Worm (Caenorhabditis elegans) whole organism, dauer: Measurements from ENCODE around the gene cnp-2.

Source experiments
- unc-62 ChIP-seq: sonication (generic microtip); optimal IDR thresholded peaks from 2 replicates; lab custom pipeline; 2017; ENCODE audit warnings: missing biosample characterization, missing genetic modification reagents, missing genetic modification characterization

The cnp-2 gene

DNA sequence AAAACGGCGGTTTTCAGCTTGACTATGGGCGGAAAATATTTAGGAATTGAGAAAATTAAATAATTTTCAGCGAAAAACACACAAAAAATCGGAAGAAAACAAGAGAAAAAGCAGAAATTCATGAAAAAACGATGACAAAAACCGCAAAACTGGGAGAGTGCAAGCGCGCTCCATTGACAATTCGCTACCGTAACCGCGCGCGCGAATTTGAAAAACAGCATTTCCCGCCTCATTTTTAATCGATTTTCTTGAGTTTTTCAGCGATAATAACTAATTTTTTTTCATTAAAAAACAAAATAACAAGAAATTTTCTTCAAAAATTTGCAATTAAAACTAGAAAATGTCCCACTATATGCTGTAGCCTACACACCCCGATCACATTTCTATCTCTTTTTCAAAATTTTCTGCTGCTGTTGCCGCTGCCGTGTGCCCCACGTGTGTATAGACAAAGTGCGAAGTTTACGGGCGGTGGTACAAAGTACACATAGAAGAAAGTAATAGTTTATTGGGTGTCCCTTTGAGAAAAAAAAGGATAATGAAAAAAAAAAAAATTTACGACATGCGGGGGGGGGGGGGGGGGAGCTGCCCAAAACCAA lies 39.4 kb downstream of the cnp-2 start:
- TF ChIP-seq unc-62 (GFP tag; lab: Kevin White, UChicago): no peak

ce11 chrII:12805161-12805560 lies 44.6 kb downstream of the cnp-2 start, which contains the start of the genes Y46G5A.18 and Y46G5A.47:
Gene Y46G5A.18 (minus strand): TSS chrII:12805261.
Gene Y46G5A.47 (minus strand): TSS chrII:12805306.
- TF ChIP-seq unc-62 (GFP tag; lab: Kevin White, UChicago): no peak

DNA sequence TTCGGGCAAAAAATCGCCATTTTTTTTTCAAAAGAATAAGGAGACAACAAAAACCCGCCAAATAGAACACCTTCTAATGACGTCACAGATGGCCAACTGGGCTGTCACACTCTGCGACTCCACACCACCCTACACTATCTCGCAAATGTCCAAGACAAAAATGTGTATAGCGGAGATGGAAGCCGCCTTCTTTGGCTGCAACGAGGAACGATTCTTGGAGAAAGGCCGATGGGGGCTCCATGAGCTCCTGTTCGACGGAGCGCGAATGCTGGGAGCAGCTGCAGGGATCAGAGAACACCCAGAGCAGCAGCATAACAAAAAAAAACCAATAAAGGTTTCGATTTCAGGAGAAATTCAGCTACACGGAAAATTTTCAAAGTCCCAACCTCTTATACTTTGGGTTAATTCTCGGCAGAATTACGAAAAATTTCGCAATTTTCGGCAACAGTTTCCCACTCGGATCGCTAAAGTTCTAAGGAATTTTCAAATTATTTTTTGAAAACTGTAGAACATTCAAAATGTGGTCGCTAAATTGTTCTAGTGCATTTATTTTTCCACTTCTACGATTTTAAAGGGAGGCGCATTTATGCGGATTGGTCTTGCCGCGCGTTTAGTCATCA lies 45.3 kb downstream of the cnp-2 start:
- no peak for TF ChIP-seq unc-62 (GFP tag; lab: Kevin White, UChicago)

- no peak for TF ChIP-seq unc-62 (GFP tag; lab: Kevin White, UChicago)
These were observed 46.1 kb downstream of the cnp-2 start, which contains the start of gene spds-1 for ce11 chrII:12806602-12807182. Gene spds-1 (plus strand): TSS chrII:12806899.

ce11 chrII:12808746-12809145 lies 48.1 kb downstream of the cnp-2 start:
- TF ChIP-seq unc-62 (GFP tag; lab: Kevin White, UChicago): no peak

DNA sequence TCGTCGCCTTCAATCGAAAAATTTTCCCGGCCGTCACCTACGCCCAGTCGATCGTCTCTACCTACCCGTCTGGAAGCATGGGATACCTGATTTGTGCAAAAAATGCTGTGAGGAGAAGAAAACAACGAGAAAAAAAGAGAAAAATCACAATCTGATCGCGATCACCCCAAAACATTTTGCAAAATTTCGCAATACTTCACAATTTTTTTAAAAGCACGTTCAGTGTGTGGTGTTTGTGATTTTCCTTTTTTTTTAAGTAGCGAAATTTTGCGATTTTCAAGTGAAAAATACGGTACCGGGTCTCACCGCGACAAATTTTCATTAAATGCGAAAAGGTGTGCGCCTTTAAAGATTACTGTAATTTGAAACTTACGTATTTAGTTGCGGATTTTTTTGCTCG lies 49.1 kb downstream of the cnp-2 start:
- TF ChIP-seq unc-62 (GFP tag; lab: Kevin White, UChicago): no peak

DNA sequence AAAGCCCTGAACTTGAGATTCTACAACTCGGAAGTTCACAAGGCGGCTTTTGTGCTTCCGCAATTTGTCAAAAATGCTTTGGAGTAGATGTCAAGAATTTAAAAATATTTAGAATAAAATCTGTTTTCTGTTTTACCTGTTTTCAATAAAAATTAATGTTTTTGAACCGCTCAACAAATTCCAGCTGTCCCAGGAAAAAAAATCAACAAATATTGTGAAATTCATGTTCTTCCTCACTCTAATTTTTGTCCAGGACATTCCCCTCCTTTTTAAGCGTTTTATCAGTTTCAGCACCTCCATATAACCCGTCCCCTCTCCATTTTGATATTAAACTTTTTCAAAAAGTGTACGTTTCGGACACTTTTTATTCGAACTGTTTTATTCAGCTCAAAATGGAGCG lies 50.1 kb downstream of the cnp-2 start, which contains the start of gene Y46G5A.20:
Y46G5A.20 (plus strand) TSS at position 301 of the 400 bp plus-strand sequence.
- TF ChIP-seq unc-62 (GFP tag; lab: Kevin White, UChicago): no peak

DNA sequence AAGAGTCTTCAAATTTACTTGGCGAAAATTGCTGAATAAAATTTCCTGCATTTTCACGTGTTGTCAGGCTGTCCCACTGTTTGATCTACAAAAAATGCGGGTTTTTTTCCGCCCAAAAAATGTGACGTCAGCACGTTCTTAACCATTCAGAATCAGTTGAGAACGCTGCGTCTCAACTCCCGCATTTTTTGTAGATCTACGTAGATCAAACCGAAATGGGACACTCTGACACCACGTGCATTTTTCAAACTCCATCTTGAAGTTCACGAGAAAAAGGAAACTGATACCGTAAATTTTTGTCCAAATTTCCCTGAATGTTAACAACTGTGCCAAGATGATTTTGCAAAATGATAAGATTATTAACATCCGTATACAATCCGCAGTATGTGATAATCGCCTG lies 52.7 kb downstream of the cnp-2 start:
- TF ChIP-seq unc-62 (GFP tag; lab: Kevin White, UChicago): no peak

ce11 chrII:12816412-12817146 lies 56.0 kb downstream of the cnp-2 start, which contains the start of gene acl-7:
Gene acl-7 (minus strand): TSS chrII:12816462.
- no peak for TF ChIP-seq unc-62 (GFP tag; lab: Kevin White, UChicago)
